Fruit fly (Drosophila melanogaster) whole organism, embryonic: ENCODE data around the gene solo.
A peak's percentile ranks its signal among the peaks of the same experiment; 100 is the strongest.

Experiments
- Ada2b ChIP-seq: fragments of 200-800 bp; sonication (Bioruptor generic); IDR thresholded peaks from 2 replicates; pipeline ENCODE4 v1.3.6; 2022; ENCODE audit warnings: missing biosample characterization, missing genetic modification characterization
- Aef1 ChIP-seq: fragments of 200-800 bp; sonication (Bioruptor generic); IDR thresholded peaks from 3 replicates; pipeline ENCODE4 v1.3.6; 2022; ENCODE audit warnings: missing biosample characterization, missing genetic modification characterization
- BEAF-32 ChIP-seq: fragments of 200-800 bp; sonication (Bioruptor generic); optimal IDR thresholded peaks from 3 replicates; lab custom pipeline; 2017; ENCODE audit warnings: missing biosample characterization, missing genetic modification characterization, mild to moderate bottlenecking, moderate library complexity, missing genetic modification reagents
- CG10431 ChIP-seq: fragments of 200-800 bp; sonication (Bioruptor generic); optimal IDR thresholded peaks from 3 replicates; lab custom pipeline; 2018; ENCODE audit warnings: missing biosample characterization, mild to moderate bottlenecking, missing genetic modification characterization
- CG11696 ChIP-seq: fragments of 200-800 bp; sonication (Bioruptor generic); IDR thresholded peaks from 2 replicates; pipeline ENCODE4 v1.3.6; 2022; ENCODE audit warnings: missing biosample characterization, missing genetic modification characterization
- CG13296 ChIP-seq: fragments of 200-800 bp; sonication (Bioruptor generic); optimal IDR thresholded peaks from 3 replicates; lab custom pipeline; 2018; ENCODE audit warnings: missing biosample characterization, mild to moderate bottlenecking, missing genetic modification characterization
- CG17385 ChIP-seq: fragments of 200-800 bp; sonication (Bioruptor generic); optimal IDR thresholded peaks from 3 replicates; lab custom pipeline; 2018; ENCODE audit warnings: missing biosample characterization, mild to moderate bottlenecking, missing genetic modification characterization
- CG17802 ChIP-seq: fragments of 200-800 bp; sonication (Bioruptor generic); optimal IDR thresholded peaks from 2 replicates; lab custom pipeline; 2018; ENCODE audit warnings: missing biosample characterization, mild to moderate bottlenecking, missing genetic modification characterization, moderate library complexity
- CG18011 ChIP-seq: fragments of 200-800 bp; sonication (Bioruptor generic); optimal IDR thresholded peaks from 2 replicates; lab custom pipeline; 2017; ENCODE audit warnings: missing biosample characterization, missing genetic modification characterization, mild to moderate bottlenecking, moderate library complexity, missing genotype
- CG18764 ChIP-seq: fragments of 200-800 bp; sonication (Bioruptor generic); optimal IDR thresholded peaks from 3 replicates; lab custom pipeline; 2016; ENCODE audit warnings: missing biosample characterization, missing genetic modification characterization
- CG2120 ChIP-seq: fragments of 200-800 bp; sonication (Bioruptor generic); optimal IDR thresholded peaks from 3 replicates; lab custom pipeline; 2016; ENCODE audit warnings: missing biosample characterization, missing genetic modification characterization
- CG30403 ChIP-seq: fragments of 200-800 bp; sonication (Bioruptor generic); optimal IDR thresholded peaks from 3 replicates; lab custom pipeline; 2016; ENCODE audit warnings: missing biosample characterization, missing genetic modification characterization
- CG32772 ChIP-seq: fragments of 200-800 bp; sonication (Bioruptor generic); IDR thresholded peaks from 2 replicates; pipeline ENCODE4 v1.3.6; 2022; ENCODE audit warnings: missing biosample characterization, missing genetic modification characterization
- CG6654 ChIP-seq: fragments of 200-800 bp; sonication (Bioruptor generic); optimal IDR thresholded peaks from 2 replicates; lab custom pipeline; 2017; ENCODE audit warnings: missing biosample characterization, mild to moderate bottlenecking, missing genetic modification characterization
- CG7928 ChIP-seq: fragments of 200-800 bp; sonication (Bioruptor generic); optimal IDR thresholded peaks from 2 replicates; lab custom pipeline; 2017; ENCODE audit warnings: missing biosample characterization, mild to moderate bottlenecking, missing genetic modification characterization
- CG8359 ChIP-seq: fragments of 200-800 bp; sonication (Bioruptor generic); optimal IDR thresholded peaks from 2 replicates; lab custom pipeline; 2017; ENCODE audit warnings: missing biosample characterization, mild to moderate bottlenecking, missing genetic modification characterization, borderline replicate concordance
- CG9797 ChIP-seq: fragments of 200-800 bp; sonication (Bioruptor generic); optimal IDR thresholded peaks from 3 replicates; lab custom pipeline; 2018; ENCODE audit warnings: missing biosample characterization, mild to moderate bottlenecking, missing genetic modification characterization
- D19B ChIP-seq: fragments of 200-800 bp; sonication (Bioruptor generic); optimal IDR thresholded peaks from 2 replicates; lab custom pipeline; 2017; ENCODE audit warnings: missing biosample characterization, mild to moderate bottlenecking, missing genetic modification characterization
- Ets97D ChIP-seq: fragments of 200-800 bp; sonication (Bioruptor generic); optimal IDR thresholded peaks from 3 replicates; lab custom pipeline; 2016; ENCODE audit warnings: missing biosample characterization, missing genetic modification characterization
- HLH3B ChIP-seq: fragments of 200-800 bp; sonication (Bioruptor generic); IDR thresholded peaks from 2 replicates; pipeline ENCODE4 v1.3.6; 2022; ENCODE audit warnings: missing biosample characterization, missing genetic modification characterization
- HLH4C ChIP-seq: fragments of 200-800 bp; sonication (Bioruptor generic); IDR thresholded peaks from 3 replicates; pipeline ENCODE4 v1.3.6; 2022; ENCODE audit warnings: missing biosample characterization, missing genetic modification characterization; ENCODE audit not compliant: partially characterized antibody
- Max ChIP-seq: fragments of 200-800 bp; sonication (Bioruptor generic); optimal IDR thresholded peaks from 2 replicates; lab custom pipeline; 2016; ENCODE audit warnings: missing biosample characterization, mild to moderate bottlenecking, missing genetic modification characterization
- Nf-YB ChIP-seq: fragments of 200-800 bp; sonication (Bioruptor generic); optimal IDR thresholded peaks from 3 replicates; lab custom pipeline; 2019; ENCODE audit warnings: missing biosample characterization, mild to moderate bottlenecking, missing genetic modification characterization, moderate library complexity
- PHDP ChIP-seq: fragments of 200-800 bp; sonication (Bioruptor generic); optimal IDR thresholded peaks from 3 replicates; lab custom pipeline; 2018; ENCODE audit warnings: missing biosample characterization, mild to moderate bottlenecking, missing genetic modification characterization, moderate library complexity
- abd-A ChIP-seq: fragments of 200-800 bp; sonication (Bioruptor generic); optimal IDR thresholded peaks from 3 replicates; lab custom pipeline; 2019; ENCODE audit warnings: missing biosample characterization, mild to moderate bottlenecking, missing genetic modification characterization, moderate library complexity
- ac ChIP-seq: fragments of 200-800 bp; sonication (Bioruptor generic); optimal IDR thresholded peaks from 3 replicates; lab custom pipeline; 2017; ENCODE audit warnings: missing biosample characterization, mild to moderate bottlenecking, missing genetic modification characterization
- amos ChIP-seq: fragments of 200-800 bp; sonication (Bioruptor generic); IDR thresholded peaks from 2 replicates; pipeline ENCODE4 v1.3.6; 2022; ENCODE audit warnings: missing biosample characterization, missing genetic modification characterization; ENCODE audit not compliant: partially characterized antibody
- bsh ChIP-seq, 2 experiments: fragments of 200-800 bp; sonication (Bioruptor generic); optimal IDR thresholded peaks; 2 replicates each; lab custom pipeline; 2017 to 2018; ENCODE audit warnings: mild to moderate bottlenecking in 2 of 2, missing biosample characterization in 2 of 2, missing genetic modification characterization in 2 of 2, moderate library complexity in 1 of 2
- cato ChIP-seq: fragments of 200-800 bp; sonication (Bioruptor generic); optimal IDR thresholded peaks from 2 replicates; lab custom pipeline; 2016; ENCODE audit warnings: missing biosample characterization, missing genetic modification characterization, borderline replicate concordance
- chn ChIP-seq: fragments of 200-800 bp; sonication (Bioruptor generic); optimal IDR thresholded peaks from 2 replicates; lab custom pipeline; 2016; ENCODE audit warnings: missing biosample characterization, missing genetic modification characterization
- ci ChIP-seq: fragments of 200-800 bp; sonication (Bioruptor generic); IDR thresholded peaks from 3 replicates; pipeline ENCODE4 v1.3.6; 2022; ENCODE audit warnings: missing biosample characterization, missing genetic modification characterization
- dati ChIP-seq: fragments of 200-800 bp; sonication (Bioruptor generic); IDR thresholded peaks from 2 replicates; pipeline ENCODE4 v1.3.6; 2022; ENCODE audit warnings: missing biosample characterization, missing genetic modification characterization
- dmrt99B ChIP-seq: fragments of 200-800 bp; sonication (Bioruptor generic); optimal IDR thresholded peaks from 2 replicates; lab custom pipeline; 2018; ENCODE audit warnings: missing biosample characterization, mild to moderate bottlenecking, missing genetic modification characterization, moderate library complexity
- dysf ChIP-seq: fragments of 200-800 bp; sonication (Bioruptor generic); IDR thresholded peaks from 3 replicates; pipeline ENCODE4 v1.3.6; 2022; ENCODE audit warnings: missing biosample characterization, missing genetic modification characterization
- emc ChIP-seq: fragments of 200-800 bp; sonication (Bioruptor generic); optimal IDR thresholded peaks from 2 replicates; lab custom pipeline; 2016; ENCODE audit warnings: missing biosample characterization, missing genetic modification characterization
- eve ChIP-seq, 2 experiments: fragments of >200 bp; optimal IDR thresholded peaks; 2 replicates each; lab custom pipeline; 2017; ENCODE audit warnings: missing biosample characterization in 2 of 2, missing genetic modification characterization in 2 of 2
- fru ChIP-seq: fragments of >200 bp; optimal IDR thresholded peaks from 2 replicates; lab custom pipeline; 2017
- gce ChIP-seq: fragments of 200-800 bp; sonication (Bioruptor generic); IDR thresholded peaks from 3 replicates; pipeline ENCODE4 v1.3.6; 2022; ENCODE audit warnings: missing biosample characterization, missing genetic modification characterization
- gsb ChIP-seq: fragments of 200-800 bp; sonication (Bioruptor generic); IDR thresholded peaks from 2 replicates; pipeline ENCODE4 v1.3.6; 2022; ENCODE audit warnings: missing biosample characterization, missing genetic modification characterization
- hb ChIP-seq: fragments of 200-800 bp; sonication (Bioruptor generic); IDR thresholded peaks from 3 replicates; pipeline ENCODE4 v1.3.6; 2022; ENCODE audit warnings: missing biosample characterization, missing genetic modification characterization; ENCODE audit not compliant: partially characterized antibody
- maf-S ChIP-seq: fragments of 200-800 bp; sonication (Bioruptor generic); optimal IDR thresholded peaks from 2 replicates; lab custom pipeline; 2016; ENCODE audit warnings: missing biosample characterization, missing genetic modification characterization
- onecut ChIP-seq: fragments of 200-800 bp; sonication (Bioruptor generic); IDR thresholded peaks from 2 replicates; pipeline ENCODE4 v1.3.6; 2022; ENCODE audit warnings: missing biosample characterization, missing genetic modification characterization
- phol ChIP-seq: fragments of 200-800 bp; sonication (Bioruptor generic); optimal IDR thresholded peaks from 3 replicates; lab custom pipeline; 2018; ENCODE audit warnings: missing biosample characterization, mild to moderate bottlenecking, missing genetic modification characterization, moderate library complexity
- sc ChIP-seq, 3 experiments: fragments of >200 bp in 2 of 3; fragments of 200-800 bp in 1 of 3; sonication (Bioruptor generic) in 1 of 3; optimal IDR thresholded peaks; 2 replicates in 2 of 3; 3 replicates in 1 of 3; lab custom pipeline; 2017; ENCODE audit warnings: mild to moderate bottlenecking in 1 of 3, missing biosample characterization in 1 of 3, missing genetic modification characterization in 1 of 3, missing genetic modification reagents in 1 of 3
- sob ChIP-seq: fragments of 200-800 bp; sonication (Bioruptor generic); IDR thresholded peaks from 2 replicates; pipeline ENCODE4 v1.3.6; 2022; ENCODE audit warnings: missing biosample characterization, missing genetic modification characterization
- sr ChIP-seq: fragments of 200-800 bp; sonication (Bioruptor generic); IDR thresholded peaks from 3 replicates; pipeline ENCODE4 v1.3.6; 2022; ENCODE audit warnings: missing biosample characterization, missing genetic modification characterization
- ssp ChIP-seq: fragments of 200-800 bp; sonication (Bioruptor generic); IDR thresholded peaks from 2 replicates; pipeline ENCODE4 v1.3.6; 2022; ENCODE audit warnings: missing biosample characterization, missing genetic modification characterization
- ttk ChIP-seq: fragments of 200-800 bp; sonication (Bioruptor generic); IDR thresholded peaks from 2 replicates; pipeline ENCODE4 v2.1.2; 2022; ENCODE audit warnings: missing biosample characterization, missing genetic modification characterization
- tup ChIP-seq: fragments of 200-800 bp; sonication (Bioruptor generic); optimal IDR thresholded peaks from 2 replicates; lab custom pipeline; 2016; ENCODE audit warnings: missing biosample characterization, mild to moderate bottlenecking, missing genetic modification characterization, moderate library complexity
- usp ChIP-seq: fragments of >200 bp; optimal IDR thresholded peaks from 2 replicates; lab custom pipeline; 2017; ENCODE audit warnings: missing biosample characterization, missing genetic modification characterization
- zfh1 ChIP-seq: fragments of 200-800 bp; sonication (Bioruptor generic); IDR thresholded peaks from 3 replicates; pipeline ENCODE4 v1.3.6; 2022; ENCODE audit warnings: missing biosample characterization, missing genetic modification characterization

The solo gene

dm6 chr2L:15060580-15061005 is 863 bp upstream of the solo start, which contains the start of gene TfIIS (continued):
- no peak for TF ChIP-seq CG13296 (GFP tag; lab: Kevin White, UChicago)
- no peak for TF ChIP-seq ac (GFP tag; lab: Kevin White, UChicago)
- TF ChIP-seq fru (lab: Kevin White, UChicago): no peak
- no peak for TF ChIP-seq CG18011
- peak; percentile 72 for TF ChIP-seq ssp
- TF ChIP-seq maf-S (GFP tag; lab: Kevin White, UChicago): no peak
- TF ChIP-seq sc (optimal IDR thresholded peaks at IDR 0.05; lab: Kevin White, UChicago): no peak
- no peak for TF ChIP-seq sc (GFP tag; optimal IDR thresholded peaks at IDR 0.05; lab: Kevin White, UChicago)
- no peak for TF ChIP-seq CG8359 (GFP tag; lab: Kevin White, UChicago)
- peak; percentile 90 for TF ChIP-seq Ets97D (GFP tag; lab: Kevin White, UChicago)
- TF ChIP-seq Max (GFP tag; lab: Kevin White, UChicago): no peak
- peak; percentile 56 for TF ChIP-seq CG17802 (tag; lab: Kevin White, UChicago)
- no peak for TF ChIP-seq CG18764
- no peak for TF ChIP-seq CG32772 (GFP tag; lab: Robert Waterston, UW)
- no peak for TF ChIP-seq bsh (GFP tag; optimal IDR thresholded peaks at IDR 0.05; lab: Kevin White, UChicago)
- TF ChIP-seq CG11696 (GFP tag; lab: Robert Waterston, UW): no peak
- TF ChIP-seq cato (GFP tag; lab: Kevin White, UChicago): no peak
- TF ChIP-seq Ada2b: no peak
- TF ChIP-seq usp (GFP tag; lab: Kevin White, UChicago): no peak
- TF ChIP-seq dati: no peak
- TF ChIP-seq CG30403: no peak
- peak; percentile 97 for TF ChIP-seq CG9797
- TF ChIP-seq HLH3B (GFP tag; lab: Robert Waterston, UW): no peak
- TF ChIP-seq phol (tag; lab: Kevin White, UChicago): peak; percentile 53
- TF ChIP-seq sob: no peak; the same call in 1 of the 2 replicates
- no peak for TF ChIP-seq zfh1 (GFP tag; lab: Robert Waterston, UW)
- TF ChIP-seq onecut (GFP tag; lab: Robert Waterston, UW): no peak
- TF ChIP-seq CG7928 (GFP tag; lab: Kevin White, UChicago): no peak
- TF ChIP-seq sr (GFP tag; lab: Robert Waterston, UW): no peak
- TF ChIP-seq hb (GFP tag; lab: Robert Waterston, UW): no peak
- peak; percentile 57; the same call in 1 of the 3 replicates for TF ChIP-seq ci (GFP tag; lab: Robert Waterston, UW)
- TF ChIP-seq amos: peak; percentile 66
- no peak for TF ChIP-seq eve (GFP tag; optimal IDR thresholded peaks at IDR 0.05; lab: Kevin White, UChicago)
- TF ChIP-seq emc (GFP tag; lab: Kevin White, UChicago): no peak
- TF ChIP-seq abd-A (tag; lab: Kevin White, UChicago): peak; percentile 73
- no peak for TF ChIP-seq dysf
- no peak for TF ChIP-seq CG10431
- TF ChIP-seq CG2120 (GFP tag; lab: Kevin White, UChicago): peak; percentile 37
- no peak for TF ChIP-seq tup (GFP tag; lab: Kevin White, UChicago)
- TF ChIP-seq Aef1: no peak
- peak; percentile 69 for TF ChIP-seq BEAF-32 (GFP tag; lab: Kevin White, UChicago)
- TF ChIP-seq gsb (GFP tag; lab: Robert Waterston, UW): no peak
- TF ChIP-seq PHDP (tag; lab: Kevin White, UChicago): no peak
- no peak for TF ChIP-seq D19B
- no peak for TF ChIP-seq CG17385 (GFP tag; lab: Kevin White, UChicago)
- no peak for TF ChIP-seq CG6654 (GFP tag; lab: Kevin White, UChicago)
- TF ChIP-seq chn (GFP tag; lab: Kevin White, UChicago): no peak
- peak; percentile 12 for TF ChIP-seq Nf-YB (GFP tag; lab: Kevin White, UChicago)
- no peak for TF ChIP-seq dmrt99B (tag; lab: Kevin White, UChicago)
- no peak for TF ChIP-seq gce
- TF ChIP-seq ttk (GFP tag; lab: Robert Waterston, UW): no peak
- TF ChIP-seq HLH4C (GFP tag; lab: Robert Waterston, UW): no peak
